Fruit fly (Drosophila melanogaster) whole organism, adult: ENCODE measurements around the gene Art1.

Source experiments
- CG11617 ChIP-seq: fragments of 200-800 bp; sonication (Bioruptor generic); optimal IDR thresholded peaks from 2 replicates; lab custom pipeline; 2017; ENCODE audit warnings: mild to moderate bottlenecking, missing biosample characterization, missing genetic modification reagents, missing genetic modification characterization
- CG12768 ChIP-seq: fragments of 200-800 bp; sonication (Bioruptor generic); optimal IDR thresholded peaks from 2 replicates; lab custom pipeline; 2017; ENCODE audit warnings: missing biosample characterization, missing genetic modification characterization, mild to moderate bottlenecking, moderate library complexity, missing genetic modification reagents
- CG14711 ChIP-seq: fragments of 200-800 bp; sonication (Bioruptor generic); optimal IDR thresholded peaks from 2 replicates; lab custom pipeline; 2018; ENCODE audit warnings: missing biosample characterization, mild to moderate bottlenecking, missing genetic modification characterization, moderate library complexity
- CG1620 ChIP-seq: fragments of 200-800 bp; sonication (Bioruptor generic); optimal IDR thresholded peaks from 2 replicates; lab custom pipeline; 2016; ENCODE audit warnings: missing biosample characterization, missing genetic modification characterization
- CG33017 ChIP-seq: fragments of 200-800 bp; sonication (Bioruptor generic); optimal IDR thresholded peaks from 2 replicates; lab custom pipeline; 2018; ENCODE audit warnings: missing biosample characterization, mild to moderate bottlenecking, missing genetic modification characterization, moderate library complexity
- CG5204 ChIP-seq: fragments of 200-800 bp; sonication (Bioruptor generic); optimal IDR thresholded peaks from 2 replicates; lab custom pipeline; 2016; ENCODE audit warnings: missing biosample characterization, missing genetic modification characterization
- CG7045 ChIP-seq: fragments of 200-800 bp; sonication (Bioruptor generic); optimal IDR thresholded peaks from 2 replicates; lab custom pipeline; 2017; ENCODE audit warnings: missing biosample characterization, mild to moderate bottlenecking, missing genetic modification characterization
- CG7101 ChIP-seq: fragments of 200-800 bp; sonication (Bioruptor generic); optimal IDR thresholded peaks from 2 replicates; lab custom pipeline; 2018; ENCODE audit warnings: missing biosample characterization, mild to moderate bottlenecking, missing genetic modification characterization, moderate library complexity
- Clk ChIP-seq: fragments of 200-800 bp; sonication (Bioruptor generic); optimal IDR thresholded peaks from 2 replicates; lab custom pipeline; 2017; ENCODE audit warnings: missing biosample characterization, missing genetic modification characterization
- Crg-1 ChIP-seq: fragments of 200-800 bp; sonication (Bioruptor generic); optimal IDR thresholded peaks from 2 replicates; lab custom pipeline; 2016; ENCODE audit warnings: missing biosample characterization, missing genetic modification characterization
- Hr96 ChIP-seq: fragments of 200-800 bp; sonication (Bioruptor generic); optimal IDR thresholded peaks from 2 replicates; lab custom pipeline; 2016; ENCODE audit warnings: missing biosample characterization, missing genetic modification characterization
- Mnt ChIP-seq: fragments of 200-800 bp; sonication (Bioruptor generic); optimal IDR thresholded peaks from 2 replicates; lab custom pipeline; 2016; ENCODE audit warnings: missing biosample characterization, mild to moderate bottlenecking, missing genetic modification characterization
- bab1 ChIP-seq: fragments of 200-800 bp; sonication (Bioruptor generic); optimal IDR thresholded peaks from 3 replicates; lab custom pipeline; 2019; ENCODE audit warnings: missing biosample characterization, mild to moderate bottlenecking, missing genetic modification characterization, moderate library complexity
- cic ChIP-seq: fragments of 200-800 bp; sonication (Bioruptor generic); optimal IDR thresholded peaks from 2 replicates; lab custom pipeline; 2017; ENCODE audit warnings: missing biosample characterization, mild to moderate bottlenecking, missing genetic modification characterization, moderate library complexity
- cnc ChIP-seq, 2 experiments: fragments of >200 bp; optimal IDR thresholded peaks; 2 replicates each; lab custom pipeline; 2017
- kay ChIP-seq: fragments of 200-800 bp; sonication (Bioruptor generic); peaks from one replicate; lab custom pipeline; 2016; ENCODE audit warnings: missing biosample characterization, missing genetic modification characterization, borderline replicate concordance
- ovo ChIP-seq: fragments of 200-800 bp; sonication (Bioruptor generic); optimal IDR thresholded peaks from 2 replicates; lab custom pipeline; 2016; ENCODE audit warnings: missing biosample characterization, missing genetic modification characterization
- pad ChIP-seq: fragments of 200-800 bp; sonication (Bioruptor generic); optimal IDR thresholded peaks from 3 replicates; lab custom pipeline; 2017; ENCODE audit warnings: missing biosample characterization, missing genetic modification characterization, mild to moderate bottlenecking, moderate library complexity, missing genetic modification reagents
- tj ChIP-seq: fragments of 200-800 bp; sonication (Bioruptor generic); optimal IDR thresholded peaks from 3 replicates; lab custom pipeline; 2017; ENCODE audit warnings: missing biosample characterization, mild to moderate bottlenecking, missing genetic modification characterization, moderate library complexity
- toe ChIP-seq: fragments of 200-800 bp; sonication (Bioruptor generic); optimal IDR thresholded peaks from 2 replicates; lab custom pipeline; 2016; ENCODE audit warnings: missing biosample characterization, missing genetic modification characterization

Art1 gene

dm6 chr3R:10780161-10780560 lies 7.9 kb downstream of the Art1 start:
- TF ChIP-seq CG11617 (GFP tag; lab: Kevin White, UChicago) (no peak), CG7101 (tag; lab: Kevin White, UChicago) (no peak), CG14711 (tag; lab: Kevin White, UChicago) (no peak), ovo (GFP tag; lab: Kevin White, UChicago) (no peak), CG5204 (no peak), CG7045 (GFP tag; lab: Kevin White, UChicago) (no peak), CG1620 (GFP tag; lab: Kevin White, UChicago) (no peak), pad (GFP tag; lab: Kevin White, UChicago) (no peak), cic (no peak), kay (no peak), tj (no peak), toe (GFP tag; lab: Kevin White, UChicago) (no peak), CG33017 (tag; lab: Kevin White, UChicago) (no peak), cnc (optimal IDR thresholded peaks at IDR 0.05; lab: Kevin White, UChicago) (no peak), Crg-1 (no peak), Clk (GFP tag; lab: Kevin White, UChicago) (no peak), bab1 (GFP tag; lab: Kevin White, UChicago) (no peak), Hr96 (GFP tag; lab: Kevin White, UChicago) (no peak)

- TF ChIP-seq bab1 (GFP tag; lab: Kevin White, UChicago) = no peak
- no peak for TF ChIP-seq pad (GFP tag; lab: Kevin White, UChicago)
- no peak for TF ChIP-seq CG1620 (GFP tag; lab: Kevin White, UChicago)
- TF ChIP-seq tj = no peak
- no peak for TF ChIP-seq toe (GFP tag; lab: Kevin White, UChicago)
Measured at dm6 chr3R:10779269-10779668, 8.8 kb downstream of the Art1 start, which contains the start of gene Desi. Gene Desi, plus strand, starts transcription at chr3R:10779569.

dm6 chr3R:10778151-10778550 lies 9.9 kb downstream of the Art1 start:
- no peak for TF ChIP-seq cnc (optimal IDR thresholded peaks at IDR 0.05; lab: Kevin White, UChicago)
- TF ChIP-seq pad (GFP tag; lab: Kevin White, UChicago) = no peak
- no peak for TF ChIP-seq tj
- TF ChIP-seq CG11617 (GFP tag; lab: Kevin White, UChicago) = no peak
- TF ChIP-seq cic = no peak
- TF ChIP-seq CG1620 (GFP tag; lab: Kevin White, UChicago) = no peak
- no peak for TF ChIP-seq ovo (GFP tag; lab: Kevin White, UChicago)
- no peak for TF ChIP-seq CG33017 (tag; lab: Kevin White, UChicago)
- no peak for TF ChIP-seq kay
- no peak for TF ChIP-seq Crg-1

- TF ChIP-seq bab1 (GFP tag; lab: Kevin White, UChicago) (no peak), tj (no peak), kay (no peak), CG14711 (tag; lab: Kevin White, UChicago) (no peak), Mnt (no peak), cnc (optimal IDR thresholded peaks at IDR 0.05; lab: Kevin White, UChicago) (no peak), cic (no peak), CG7101 (tag; lab: Kevin White, UChicago) (no peak), CG5204 (no peak), CG11617 (GFP tag; lab: Kevin White, UChicago) (no peak), CG33017 (tag; lab: Kevin White, UChicago) (no peak), Clk (GFP tag; lab: Kevin White, UChicago) (no peak), Crg-1 (no peak), CG7045 (GFP tag; lab: Kevin White, UChicago) (no peak), CG1620 (GFP tag; lab: Kevin White, UChicago) (no peak), pad (GFP tag; lab: Kevin White, UChicago) (no peak)
Measured at dm6 chr3R:10777274-10777673, 10.8 kb downstream of the Art1 start, which contains the start of the genes CG45076, CG45078 and fau. Gene CG45076, minus strand, starts transcription at chr3R:10777374. Gene CG45078, minus strand, starts transcription at chr3R:10777374. Gene fau, minus strand, starts transcription at chr3R:10777374.

- TF ChIP-seq ovo (GFP tag; lab: Kevin White, UChicago) (no peak), bab1 (GFP tag; lab: Kevin White, UChicago) (no peak), CG33017 (tag; lab: Kevin White, UChicago) (no peak), Hr96 (GFP tag; lab: Kevin White, UChicago) (no peak), kay (no peak), CG14711 (tag; lab: Kevin White, UChicago) (no peak), Clk (GFP tag; lab: Kevin White, UChicago) (no peak), CG7045 (GFP tag; lab: Kevin White, UChicago) (no peak), Crg-1 (no peak), CG11617 (GFP tag; lab: Kevin White, UChicago) (no peak), cic (no peak)
Measured at dm6 chr3R:10776047-10776659, 11.9 kb downstream of the Art1 start.

dm6 chr3R:10775246-10775645 lies 12.8 kb downstream of the Art1 start:
- TF ChIP-seq bab1 (GFP tag; lab: Kevin White, UChicago) = no peak
- no peak for TF ChIP-seq CG7045 (GFP tag; lab: Kevin White, UChicago)
- no peak for TF ChIP-seq cnc (optimal IDR thresholded peaks at IDR 0.05; lab: Kevin White, UChicago)
- no peak for TF ChIP-seq kay
- TF ChIP-seq toe (GFP tag; lab: Kevin White, UChicago) = no peak
- no peak for TF ChIP-seq CG12768
- no peak for TF ChIP-seq Hr96 (GFP tag; lab: Kevin White, UChicago)
- no peak for TF ChIP-seq CG1620 (GFP tag; lab: Kevin White, UChicago)
- no peak for TF ChIP-seq cic
- TF ChIP-seq tj = no peak
- TF ChIP-seq CG11617 (GFP tag; lab: Kevin White, UChicago) = no peak
- no peak for TF ChIP-seq ovo (GFP tag; lab: Kevin White, UChicago)
- TF ChIP-seq Mnt = no peak
- no peak for TF ChIP-seq CG5204
- TF ChIP-seq pad (GFP tag; lab: Kevin White, UChicago) = no peak
- TF ChIP-seq CG14711 (tag; lab: Kevin White, UChicago) = no peak
- no peak for TF ChIP-seq CG7101 (tag; lab: Kevin White, UChicago)
- no peak for TF ChIP-seq Crg-1
- TF ChIP-seq CG33017 (tag; lab: Kevin White, UChicago) = no peak
